Fruit fly (Drosophila melanogaster) whole organism, embryonic: ENCODE data around the gene TMEM216.

Source experiments
- Adf1 ChIP-seq: fragments of 200-800 bp; sonication (Bioruptor generic); IDR thresholded peaks from 2 replicates; pipeline ENCODE4 v1.3.6; 2022; ENCODE audit warnings: missing biosample characterization, missing genetic modification characterization
- B-H2 ChIP-seq: fragments of 200-800 bp; sonication (Bioruptor generic); optimal IDR thresholded peaks from 2 replicates; lab custom pipeline; 2018; ENCODE audit warnings: missing biosample characterization, mild to moderate bottlenecking, missing genetic modification characterization
- Bgb ChIP-seq: fragments of 200-800 bp; sonication (Bioruptor generic); IDR thresholded peaks from 2 replicates; pipeline ENCODE4 v1.3.6; 2022; ENCODE audit warnings: missing biosample characterization, missing genetic modification characterization; ENCODE audit not compliant: partially characterized antibody
- CG10209 ChIP-seq: fragments of 200-800 bp; sonication (Bioruptor generic); optimal IDR thresholded peaks from 3 replicates; lab custom pipeline; 2017; ENCODE audit warnings: missing biosample characterization, mild to moderate bottlenecking, missing genetic modification characterization, missing genetic modification reagents
- CG10565 ChIP-seq: fragments of 200-800 bp; sonication (Bioruptor generic); optimal IDR thresholded peaks from 3 replicates; lab custom pipeline; 2016; ENCODE audit warnings: missing biosample characterization, mild to moderate bottlenecking, missing genetic modification characterization
- CG12219 ChIP-seq: fragments of 200-800 bp; sonication (Bioruptor generic); optimal IDR thresholded peaks from 3 replicates; lab custom pipeline; 2018; ENCODE audit warnings: missing biosample characterization, mild to moderate bottlenecking, missing genetic modification characterization
- CG14710 ChIP-seq: fragments of 200-800 bp; sonication (Bioruptor generic); optimal IDR thresholded peaks from 3 replicates; lab custom pipeline; 2019; ENCODE audit warnings: missing biosample characterization, mild to moderate bottlenecking, missing genetic modification characterization, moderate library complexity
- CG15601 ChIP-seq: fragments of 200-800 bp; sonication (Bioruptor generic); optimal IDR thresholded peaks from 3 replicates; lab custom pipeline; 2019; ENCODE audit warnings: missing biosample characterization, mild to moderate bottlenecking, missing genetic modification characterization, moderate library complexity
- CG1647 ChIP-seq: fragments of 200-800 bp; sonication (Bioruptor generic); optimal IDR thresholded peaks from 3 replicates; lab custom pipeline; 2016; ENCODE audit warnings: missing biosample characterization, missing genetic modification characterization
- CG2678 ChIP-seq: fragments of 200-800 bp; sonication (Bioruptor generic); optimal IDR thresholded peaks from 3 replicates; lab custom pipeline; 2019; ENCODE audit warnings: missing biosample characterization, mild to moderate bottlenecking, missing genetic modification characterization, moderate library complexity
- CG2889 ChIP-seq: fragments of 200-800 bp; sonication (Bioruptor generic); IDR thresholded peaks from 3 replicates; pipeline ENCODE4 v1.3.6; 2022; ENCODE audit warnings: missing biosample characterization, missing genetic modification characterization
- CG30431 ChIP-seq: fragments of 200-800 bp; sonication (Bioruptor generic); optimal IDR thresholded peaks from 2 replicates; lab custom pipeline; 2017; ENCODE audit warnings: missing biosample characterization, missing genetic modification characterization
- CG4328 ChIP-seq: fragments of 200-800 bp; sonication (Bioruptor generic); optimal IDR thresholded peaks from 3 replicates; lab custom pipeline; 2017; ENCODE audit warnings: missing biosample characterization, missing genetic modification reagents, missing genetic modification characterization
- CG4730 ChIP-seq: fragments of 200-800 bp; sonication (Bioruptor generic); IDR thresholded peaks from 2 replicates; pipeline ENCODE4 v1.3.6; 2022; ENCODE audit warnings: missing biosample characterization, missing genetic modification characterization
- CG6175 ChIP-seq: fragments of 200-800 bp; sonication (Bioruptor generic); IDR thresholded peaks from 3 replicates; pipeline ENCODE4 v1.3.6; 2022; ENCODE audit warnings: missing biosample characterization, missing genetic modification characterization
- CG6654 ChIP-seq: fragments of 200-800 bp; sonication (Bioruptor generic); optimal IDR thresholded peaks from 2 replicates; lab custom pipeline; 2017; ENCODE audit warnings: missing biosample characterization, mild to moderate bottlenecking, missing genetic modification characterization
- CG6765 ChIP-seq: fragments of 200-800 bp; sonication (Bioruptor generic); optimal IDR thresholded peaks from 3 replicates; lab custom pipeline; 2017; ENCODE audit warnings: missing biosample characterization, mild to moderate bottlenecking, missing genetic modification characterization
- CG6791 ChIP-seq: fragments of 200-800 bp; sonication (Bioruptor generic); IDR thresholded peaks from 3 replicates; pipeline ENCODE4 v1.3.6; 2022; ENCODE audit warnings: missing biosample characterization, missing genetic modification characterization; ENCODE audit not compliant: partially characterized antibody
- CG7357 ChIP-seq: fragments of 200-800 bp; sonication (Bioruptor generic); IDR thresholded peaks from 3 replicates; pipeline ENCODE4 v1.3.6; 2022; ENCODE audit warnings: missing biosample characterization, missing genetic modification characterization
- CG7556 ChIP-seq: fragments of 200-800 bp; sonication (Bioruptor generic); optimal IDR thresholded peaks from 2 replicates; lab custom pipeline; 2017; ENCODE audit warnings: missing biosample characterization, mild to moderate bottlenecking, missing genetic modification characterization
- CG9932 ChIP-seq: fragments of 200-800 bp; sonication (Bioruptor generic); IDR thresholded peaks from 2 replicates; pipeline ENCODE4 v1.3.6; 2022; ENCODE audit warnings: missing biosample characterization, missing genetic modification characterization
- CTCF ChIP-seq: fragments of 200-800 bp; sonication (Bioruptor generic); optimal IDR thresholded peaks from 2 replicates; lab custom pipeline; 2017; ENCODE audit warnings: missing biosample characterization, mild to moderate bottlenecking, missing genetic modification characterization, moderate library complexity
- Chrac-16 ChIP-seq: fragments of 200-800 bp; sonication (Bioruptor generic); optimal IDR thresholded peaks from 3 replicates; lab custom pipeline; 2016; ENCODE audit warnings: missing biosample characterization, missing genetic modification characterization
- CkIIα-i1 ChIP-seq: fragments of 200-800 bp; sonication (Bioruptor generic); IDR thresholded peaks from 2 replicates; pipeline ENCODE4 v1.3.6; 2022; ENCODE audit warnings: missing biosample characterization, missing genetic modification characterization
- Dek ChIP-seq: fragments of 200-800 bp; sonication (Bioruptor generic); optimal IDR thresholded peaks from 3 replicates; lab custom pipeline; 2019; ENCODE audit warnings: missing biosample characterization, mild to moderate bottlenecking, missing genetic modification characterization, moderate library complexity
- HmgZ ChIP-seq: fragments of 200-800 bp; sonication (Bioruptor generic); optimal IDR thresholded peaks from 2 replicates; lab custom pipeline; 2018; ENCODE audit warnings: missing biosample characterization, mild to moderate bottlenecking, missing genetic modification characterization
- MBD-R2 ChIP-seq: fragments of 200-800 bp; sonication (Bioruptor generic); IDR thresholded peaks from 2 replicates; pipeline ENCODE4 v1.3.6; 2022; ENCODE audit warnings: missing biosample characterization, missing genetic modification characterization
- Six4 ChIP-seq: fragments of 200-800 bp; sonication (Bioruptor generic); optimal IDR thresholded peaks from 2 replicates; lab custom pipeline; 2016; ENCODE audit warnings: missing biosample characterization, missing genetic modification characterization
- Sry-β ChIP-seq: fragments of 200-800 bp; sonication (Bioruptor generic); optimal IDR thresholded peaks from 2 replicates; lab custom pipeline; 2018; ENCODE audit warnings: missing biosample characterization, mild to moderate bottlenecking, missing genetic modification characterization, moderate library complexity
- al ChIP-seq: fragments of 200-800 bp; sonication (Bioruptor generic); IDR thresholded peaks from 2 replicates; pipeline ENCODE4 v1.3.6; 2022; ENCODE audit warnings: missing biosample characterization, missing genetic modification characterization
- amos ChIP-seq: fragments of 200-800 bp; sonication (Bioruptor generic); IDR thresholded peaks from 2 replicates; pipeline ENCODE4 v1.3.6; 2022; ENCODE audit warnings: missing biosample characterization, missing genetic modification characterization; ENCODE audit not compliant: partially characterized antibody
- ap ChIP-seq: fragments of 200-800 bp; sonication (Bioruptor generic); IDR thresholded peaks from 2 replicates; pipeline ENCODE4 v1.3.6; 2022; ENCODE audit warnings: missing biosample characterization, missing genetic modification characterization
- ase ChIP-seq: fragments of 200-800 bp; sonication (Bioruptor generic); IDR thresholded peaks from 3 replicates; pipeline ENCODE4 v1.3.6; 2022; ENCODE audit warnings: missing biosample characterization, missing genetic modification characterization
- bowl ChIP-seq: fragments of 200-800 bp; sonication (Bioruptor generic); IDR thresholded peaks from 2 replicates; pipeline ENCODE4 v1.3.6; 2022; ENCODE audit warnings: missing biosample characterization, missing genetic modification characterization
- danr ChIP-seq: fragments of 200-800 bp; sonication (Bioruptor generic); IDR thresholded peaks from 2 replicates; pipeline ENCODE4 v1.3.6; 2022; ENCODE audit warnings: missing biosample characterization, missing genetic modification characterization
- dati ChIP-seq: fragments of 200-800 bp; sonication (Bioruptor generic); IDR thresholded peaks from 2 replicates; pipeline ENCODE4 v1.3.6; 2022; ENCODE audit warnings: missing biosample characterization, missing genetic modification characterization
- gcm2 ChIP-seq: fragments of 200-800 bp; sonication (Bioruptor generic); optimal IDR thresholded peaks from 2 replicates; lab custom pipeline; 2016; ENCODE audit warnings: missing biosample characterization, missing genetic modification characterization
- grn ChIP-seq: fragments of 200-800 bp; sonication (Bioruptor generic); optimal IDR thresholded peaks from 3 replicates; lab custom pipeline; 2017; ENCODE audit warnings: missing biosample characterization, missing genetic modification characterization
- gsb-n ChIP-seq: fragments of 200-800 bp; sonication (Bioruptor generic); optimal IDR thresholded peaks from 3 replicates; lab custom pipeline; 2018; ENCODE audit warnings: missing biosample characterization, mild to moderate bottlenecking, missing genetic modification characterization
- hb ChIP-seq: fragments of 200-800 bp; sonication (Bioruptor generic); IDR thresholded peaks from 3 replicates; pipeline ENCODE4 v1.3.6; 2022; ENCODE audit warnings: missing biosample characterization, missing genetic modification characterization; ENCODE audit not compliant: partially characterized antibody
- hth ChIP-seq: fragments of >200 bp; optimal IDR thresholded peaks from 2 replicates; lab custom pipeline; 2017; ENCODE audit warnings: inconsistent platforms
- jing ChIP-seq: fragments of 200-800 bp; sonication (Bioruptor generic); optimal IDR thresholded peaks from 2 replicates; lab custom pipeline; 2018; ENCODE audit warnings: missing biosample characterization, mild to moderate bottlenecking, missing genetic modification characterization
- lab ChIP-seq: fragments of 200-800 bp; sonication (Bioruptor generic); optimal IDR thresholded peaks from 3 replicates; lab custom pipeline; 2017; ENCODE audit warnings: missing biosample characterization, missing genetic modification characterization, mild to moderate bottlenecking, moderate library complexity, missing genetic modification reagents
- mld ChIP-seq: fragments of 200-800 bp; sonication (Bioruptor generic); IDR thresholded peaks from 3 replicates; pipeline ENCODE4 v1.3.6; 2022; ENCODE audit warnings: missing biosample characterization, missing genetic modification characterization; ENCODE audit not compliant: partially characterized antibody
- p53 ChIP-seq: fragments of 200-800 bp; sonication (Bioruptor generic); optimal IDR thresholded peaks from 2 replicates; lab custom pipeline; 2016; ENCODE audit warnings: missing biosample characterization, missing genetic modification characterization
- pb ChIP-seq: fragments of 200-800 bp; sonication (Bioruptor generic); optimal IDR thresholded peaks from 3 replicates; lab custom pipeline; 2016; ENCODE audit warnings: missing biosample characterization, missing genetic modification characterization
- pita ChIP-seq: fragments of 200-800 bp; sonication (Bioruptor generic); optimal IDR thresholded peaks from 2 replicates; lab custom pipeline; 2017; ENCODE audit warnings: missing biosample characterization, mild to moderate bottlenecking, missing genetic modification characterization
- sens ChIP-seq: fragments of 200-800 bp; sonication (Bioruptor generic); peaks from one replicate; lab custom pipeline; 2016; ENCODE audit warnings: missing biosample characterization, missing genetic modification characterization
- seq ChIP-seq: fragments of 200-800 bp; sonication (Bioruptor generic); IDR thresholded peaks from 2 replicates; pipeline ENCODE4 v1.3.6; 2022; ENCODE audit warnings: missing biosample characterization, missing genetic modification characterization
- sug ChIP-seq: fragments of 200-800 bp; optimal IDR thresholded peaks from 2 replicates; lab custom pipeline; 2019; ENCODE audit warnings: missing biosample characterization, mild to moderate bottlenecking, missing genetic modification characterization, moderate library complexity
- twi ChIP-seq: fragments of 200-800 bp; optimal IDR thresholded peaks from 2 replicates; lab custom pipeline; 2019; ENCODE audit warnings: missing biosample characterization, mild to moderate bottlenecking, missing genetic modification characterization, moderate library complexity
- usp ChIP-seq: fragments of >200 bp; optimal IDR thresholded peaks from 2 replicates; lab custom pipeline; 2017; ENCODE audit warnings: missing biosample characterization, missing genetic modification characterization
- wdn ChIP-seq: fragments of 200-800 bp; sonication (Bioruptor generic); IDR thresholded peaks from 2 replicates; pipeline ENCODE4 v1.3.6; 2022; ENCODE audit warnings: missing biosample characterization, missing genetic modification characterization

The TMEM216 gene

dm6 chr3R:8746354-8746753, 30.3 kb downstream of the TMEM216 start (continued):
- TF ChIP-seq CG30431 (GFP tag; lab: Kevin White, UChicago) (peak; percentile 51), CG2678 (tag; lab: Kevin White, UChicago) (peak; percentile 66), ase (GFP tag; lab: Robert Waterston, UW) (peak; percentile 48; the same call in 1 of the 3 replicates), CG2889 (no peak), twi (tag; lab: Kevin White, UChicago) (no peak), Dek (peak; percentile 37), CG14710 (peak; percentile 70), B-H2 (GFP tag; lab: Kevin White, UChicago) (no peak), CkIIα-i1 (GFP tag; lab: Robert Waterston, UW) (no peak), Six4 (GFP tag; lab: Kevin White, UChicago) (peak; percentile 56), wdn (0 out of 2 replicates have a peak, but pooled peaks have one; percentile 4), CG6175 (no peak), hth (no peak), sug (tag; lab: Kevin White, UChicago) (no peak), mld (GFP tag; lab: Robert Waterston, UW) (no peak), CTCF (GFP tag; lab: Kevin White, UChicago) (no peak), pb (GFP tag; lab: Kevin White, UChicago) (no peak), jing (GFP tag; lab: Kevin White, UChicago) (peak; percentile 6), al (GFP tag; lab: Robert Waterston, UW) (0 out of 2 replicates have a peak, but pooled peaks have one; percentile 22), CG12219 (GFP tag; lab: Kevin White, UChicago) (peak; percentile 15), pita (GFP tag; lab: Kevin White, UChicago) (no peak), CG9932 (GFP tag; lab: Robert Waterston, UW) (peak; percentile 36; the same call in 1 of the 2 replicates), gcm2 (GFP tag; lab: Kevin White, UChicago) (no peak), CG10209 (GFP tag; lab: Kevin White, UChicago) (peak; percentile 53), seq (GFP tag; lab: Robert Waterston, UW) (peak; percentile 57), lab (GFP tag; lab: Kevin White, UChicago) (peak; percentile 59), p53 (GFP tag; lab: Kevin White, UChicago) (no peak), CG7357 (GFP tag; lab: Robert Waterston, UW) (no peak), bowl (GFP tag; lab: Robert Waterston, UW) (no peak), CG6765 (no peak), CG6791 (GFP tag; lab: Robert Waterston, UW) (no peak), Adf1 (GFP tag; lab: Robert Waterston, UW) (no peak), gsb-n (tag; lab: Kevin White, UChicago) (peak; percentile 65), danr (GFP tag; lab: Robert Waterston, UW) (no peak), MBD-R2 (GFP tag; lab: Robert Waterston, UW) (peak; percentile 15; the same call in 1 of the 2 replicates), usp (GFP tag; lab: Kevin White, UChicago) (no peak), hb (GFP tag; lab: Robert Waterston, UW) (no peak), CG6654 (GFP tag; lab: Kevin White, UChicago) (no peak), CG1647 (peak; percentile 23), Chrac-16 (GFP tag; lab: Kevin White, UChicago) (peak; percentile 48), CG4730 (peak; percentile 40; the same call in 1 of the 2 replicates), amos (GFP tag; lab: Robert Waterston, UW) (no peak), grn (GFP tag; lab: Kevin White, UChicago) (no peak), dati (GFP tag; lab: Robert Waterston, UW) (no peak), CG10565 (GFP tag; lab: Kevin White, UChicago) (no peak), sens (GFP tag; lab: Kevin White, UChicago) (peak; percentile 81), Bgb (GFP tag; lab: Robert Waterston, UW) (no peak), ap (peak; percentile 64), CG4328 (no peak), CG7556 (GFP tag; lab: Kevin White, UChicago) (peak; percentile 67), CG15601 (tag; lab: Kevin White, UChicago) (peak; percentile 55), Sry-β (GFP tag; lab: Kevin White, UChicago) (no peak), HmgZ (tag; lab: Kevin White, UChicago) (peak; percentile 1)
